Worm (Caenorhabditis elegans) whole organism, L4 larva: ENCODE data around the gene lir-2.

Experiments
- lin-29 ChIP-seq: fragments of 200-800 bp; sonication (Bioruptor generic); IDR thresholded peaks from 2 replicates; pipeline ENCODE4 v1.3.6; 2022; ENCODE audit warnings: missing genetic modification reagents, missing genetic modification characterization, missing compliant biosample characterization
- lir-3 ChIP-seq: sonication (generic microtip); optimal IDR thresholded peaks from 2 replicates; lab custom pipeline; 2016; ENCODE audit warnings: mild to moderate bottlenecking, missing genetic modification characterization, missing compliant biosample characterization
- sdz-12 ChIP-seq: fragments of 200-800 bp; sonication (Bioruptor generic); optimal IDR thresholded peaks from 2 replicates; lab custom pipeline; 2018; ENCODE audit warnings: mild to moderate bottlenecking, missing genetic modification characterization, missing compliant biosample characterization
- ztf-7 ChIP-seq: fragments of 150-350 bp; optimal IDR thresholded peaks from 2 replicates; lab custom pipeline; 2014; ENCODE audit warnings: missing biosample characterization, missing genetic modification characterization

ce11 chrII:7628640-7629039 lies 38.4 kb upstream of the lir-2 start:
- TF ChIP-seq ztf-7 (tag; lab: Kevin White, UChicago) (no peak), sdz-12 (no peak), lir-3 (no peak), lin-29 (GFP tag; lab: Robert Waterston, UW) (no peak)
